Worm (Caenorhabditis elegans): ENCODE measurements around the gene T10H9.1.

Gene T10H9.1

ce11 chrV:6657532-6658259 is 8.3 kb downstream of the T10H9.1 start (continued):
- TF ChIP-seq ceh-32 (tag; optimal IDR thresholded peaks at IDR 0.05; ENCODE audit: poor library complexity): no peak
- TF ChIP-seq T20F7.1 (GFP tag; optimal IDR thresholded peaks at IDR 0.05): peak; percentile 22
- TF ChIP-seq dve-1 (tag; optimal IDR thresholded peaks at IDR 0.05; ENCODE audit: insufficient read depth): peak; percentile 59
- TF ChIP-seq lin-13 (GFP tag; optimal IDR thresholded peaks at IDR 0.05): no peak

ce11 chrV:6658765-6659164 is 9.3 kb downstream of the T10H9.1 start:
- TF ChIP-seq arid-1 (GFP tag; conservative IDR thresholded peaks at IDR 0.05) (no peak), daf-8 (GFP tag; IDR thresholded peaks at IDR 0.05) (no peak), daf-12 (tag; optimal IDR thresholded peaks at IDR 0.05) (no peak), egl-27 (tag; optimal IDR thresholded peaks at IDR 0.05) (no peak), ceh-28 (tag; optimal IDR thresholded peaks at IDR 0.05) (no peak), ztf-7 (tag; optimal IDR thresholded peaks at IDR 0.05) (no peak), lsy-2 (tag; optimal IDR thresholded peaks at IDR 0.05) (peak in 1 of 2 experiments; percentile 19), mdl-1 (tag; optimal IDR thresholded peaks at IDR 0.05) (peak in 1 of 2 experiments; percentile 83), nhr-6 (tag; optimal IDR thresholded peaks at IDR 0.05) (no peak), Y5F2A.4 (GFP tag; optimal IDR thresholded peaks at IDR 0.05) (no peak), skn-1 (tag; optimal IDR thresholded peaks at IDR 0.05) (no peak), zag-1 (tag; optimal IDR thresholded peaks at IDR 0.05) (no peak), madf-5 (GFP tag; IDR thresholded peaks at IDR 0.05) (no peak), vab-7 (GFP tag; IDR thresholded peaks at IDR 0.05) (peak; percentile 24; the same call in 1 of the 2 replicates), T20F7.1 (GFP tag; optimal IDR thresholded peaks at IDR 0.05) (no peak), nhr-28 (tag; optimal IDR thresholded peaks at IDR 0.05) (no peak), D1046.2 (GFP tag; IDR thresholded peaks at IDR 0.05) (no peak), ceh-44 (GFP tag; IDR thresholded peaks at IDR 0.05) (no peak; the same call in 1 of the 2 replicates), ces-1 (GFP tag; optimal IDR thresholded peaks at IDR 0.05) (no peak), tag-97 (GFP tag; IDR thresholded peaks at IDR 0.05) (no peak), lin-15B (tag; optimal IDR thresholded peaks at IDR 0.05) (no peak), zip-11 (GFP tag; IDR thresholded peaks at IDR 0.05) (no peak), ceh-32 (tag; optimal IDR thresholded peaks at IDR 0.05; ENCODE audit: poor library complexity) (no peak), spr-3 (GFP tag; optimal IDR thresholded peaks at IDR 0.05) (no peak), hmg-1.1 (GFP tag; IDR thresholded peaks at IDR 0.05) (peak; percentile 73), zfp-2 (tag; optimal IDR thresholded peaks at IDR 0.05) (no peak), lin-38 (GFP tag; IDR thresholded peaks at IDR 0.05) (no peak; the same call in 1 of the 2 replicates), aly-2 (tag; optimal IDR thresholded peaks at IDR 0.05) (no peak), pqm-1 (tag; optimal IDR thresholded peaks at IDR 0.05) (no peak), unc-39 (tag; optimal IDR thresholded peaks at IDR 0.05) (no peak), madf-9 (GFP tag; conservative IDR thresholded peaks at IDR 0.05) (no peak), daf-19 (GFP tag; conservative IDR thresholded peaks at IDR 0.05) (no peak), nhr-77 (tag; optimal IDR thresholded peaks at IDR 0.05) (no peak), unc-130 (GFP tag; optimal IDR thresholded peaks at IDR 0.05) (no peak), mxl-3 (GFP tag; optimal IDR thresholded peaks at IDR 0.05) (peak; percentile 24), ceh-62 (tag; optimal IDR thresholded peaks at IDR 0.05) (no peak), cey-2 (tag; optimal IDR thresholded peaks at IDR 0.05; ENCODE audit: borderline replicate concordance, insufficient read depth) (no peak), dmd-6 (GFP tag; IDR thresholded peaks at IDR 0.05) (peak; percentile 30; the same call in 1 of the 2 replicates), mxl-2 (GFP tag; conservative IDR thresholded peaks at IDR 0.05) (no peak), snpc-1.2 (GFP tag; IDR thresholded peaks at IDR 0.05) (no peak), jun-1 (tag; optimal IDR thresholded peaks at IDR 0.05) (no peak), Y75B8A.6 (GFP tag; IDR thresholded peaks at IDR 0.05) (no peak), mdt-29 (GFP tag; IDR thresholded peaks at IDR 0.05) (no peak), hif-1 (tag; optimal IDR thresholded peaks at IDR 0.05) (peak in 1 of 2 experiments; percentile 62), gei-8 (GFP tag; optimal IDR thresholded peaks at IDR 0.05) (no peak), nhr-237 (tag; optimal IDR thresholded peaks at IDR 0.05) (no peak)

All from whole organism, L4 larva.